Worm (Caenorhabditis elegans) whole organism, L1 larva: ENCODE measurements around the gene crb-3.
A peak's percentile ranks its signal among the peaks of the same experiment; 100 is the strongest.

Experiments used
- C04F5.9 ChIP-seq: sonication (generic microtip); optimal IDR thresholded peaks from 2 replicates; lab custom pipeline; 2016; ENCODE audit warnings: missing genetic modification characterization, missing compliant biosample characterization
- C16A3.4 ChIP-seq: fragments of 150-350 bp; optimal IDR thresholded peaks from 2 replicates; lab custom pipeline; 2014; ENCODE audit warnings: missing biosample characterization, missing genetic modification characterization
- Y116A8C.19 ChIP-seq: sonication (generic microtip); optimal IDR thresholded peaks from 2 replicates; lab custom pipeline; 2016; ENCODE audit warnings: missing compliant biosample characterization, missing genetic modification characterization, borderline replicate concordance
- blmp-1 ChIP-seq: fragments of 150-350 bp; optimal IDR thresholded peaks from 2 replicates; lab custom pipeline; 2014; ENCODE audit warnings: missing biosample characterization, missing genetic modification characterization
- ceh-88 ChIP-seq: fragments of 200-800 bp; sonication (Bioruptor generic); IDR thresholded peaks from 2 replicates; pipeline ENCODE4 v1.3.6; 2022; ENCODE audit warnings: missing genetic modification characterization, missing compliant biosample characterization
- dpl-1 ChIP-seq, 3 experiments: fragments of 150-350 bp in 2 of 3; sonication (generic microtip) in 1 of 3; optimal IDR thresholded peaks; 2 replicates each; lab custom pipeline; 2014 to 2017; ENCODE audit warnings: missing biosample characterization in 3 of 3, missing genetic modification characterization in 3 of 3, missing genetic modification reagents in 3 of 3
- dsc-1 ChIP-seq: sonication (generic microtip); optimal IDR thresholded peaks from 2 replicates; lab custom pipeline; 2016; ENCODE audit warnings: mild to moderate bottlenecking, missing genetic modification characterization, missing compliant biosample characterization
- efl-1 ChIP-seq, 4 experiments: fragments of 150-350 bp; optimal IDR thresholded peaks in 3 of 4; peaks in 1 of 4; 1 replicate in 1 of 4; 2 replicates in 3 of 4; lab custom pipeline; 2014; ENCODE audit warnings: missing biosample characterization in 2 of 4, missing genetic modification characterization in 2 of 4, missing genetic modification reagents in 2 of 4
- efl-3 ChIP-seq: fragments of 200-800 bp; sonication (Bioruptor generic); optimal IDR thresholded peaks from 2 replicates; lab custom pipeline; 2018; ENCODE audit warnings: mild to moderate bottlenecking, missing genetic modification characterization, missing compliant biosample characterization
- elt-3 ChIP-seq, 6 experiments: fragments of 150-350 bp in 1 of 6; sonication (generic microtip); optimal IDR thresholded peaks; 2 replicates each; lab custom pipeline; 2017 to 2018; ENCODE audit warnings: missing biosample characterization in 6 of 6, missing genetic modification characterization in 6 of 6, inconsistent platforms in 1 of 6
- fkh-4 ChIP-seq: sonication (generic microtip); optimal IDR thresholded peaks from 2 replicates; lab custom pipeline; 2016; ENCODE audit warnings: missing compliant biosample characterization, missing genetic modification characterization, borderline replicate concordance
- grh-1 ChIP-seq: fragments of 200-800 bp; sonication (Bioruptor generic); IDR thresholded peaks from 2 replicates; pipeline ENCODE4 v1.3.6; 2022; ENCODE audit warnings: missing genetic modification reagents, missing genetic modification characterization, missing compliant biosample characterization
- hlh-17 ChIP-seq: fragments of 200-800 bp; sonication (Bioruptor generic); optimal IDR thresholded peaks from 2 replicates; lab custom pipeline; 2018; ENCODE audit warnings: missing genetic modification characterization, mild to moderate bottlenecking, missing compliant biosample characterization, moderate library complexity, borderline replicate concordance
- irx-1 ChIP-seq: sonication (generic microtip); optimal IDR thresholded peaks from 2 replicates; lab custom pipeline; 2016; ENCODE audit warnings: missing genetic modification characterization, missing compliant biosample characterization
- isw-1 ChIP-seq: fragments of 200-800 bp; sonication (Bioruptor generic); IDR thresholded peaks from 2 replicates; pipeline ENCODE4 v1.3.6; 2022; ENCODE audit warnings: missing genetic modification characterization, missing compliant biosample characterization
- jun-1 ChIP-seq: fragments of 150-350 bp; optimal IDR thresholded peaks from 2 replicates; lab custom pipeline; 2014; ENCODE audit warnings: missing biosample characterization, missing genetic modification reagents, missing genetic modification characterization
- lin-14 ChIP-seq: fragments of 200-800 bp; sonication (Bioruptor generic); optimal IDR thresholded peaks from 2 replicates; lab custom pipeline; 2018; ENCODE audit warnings: mild to moderate bottlenecking, missing genetic modification characterization, moderate library complexity, missing compliant biosample characterization
- lin-35 ChIP-seq, 2 experiments: fragments of 150-350 bp; optimal IDR thresholded peaks; 2 replicates each; lab custom pipeline; 2014; ENCODE audit warnings: missing biosample characterization in 2 of 2, missing genetic modification characterization in 2 of 2, missing genetic modification reagents in 2 of 2
- lir-3 ChIP-seq: sonication (generic microtip); optimal IDR thresholded peaks from 2 replicates; lab custom pipeline; 2016; ENCODE audit warnings: mild to moderate bottlenecking, missing genetic modification characterization, moderate library complexity, missing compliant biosample characterization; ENCODE audit not compliant: poor library complexity
- lsy-2 ChIP-seq, 2 experiments: fragments of 150-350 bp; optimal IDR thresholded peaks; 2 replicates each; lab custom pipeline; 2014; ENCODE audit warnings: missing biosample characterization in 2 of 2, missing genetic modification characterization in 2 of 2
- mdl-1 ChIP-seq, 2 experiments: fragments of 150-350 bp; optimal IDR thresholded peaks; 2 replicates each; lab custom pipeline; 2014 to 2017; ENCODE audit warnings: missing biosample characterization in 2 of 2, missing genetic modification characterization in 2 of 2, inconsistent platforms in 1 of 2
- nhr-19 ChIP-seq: fragments of 200-800 bp; sonication (Bioruptor generic); conservative IDR thresholded peaks from 2 replicates; pipeline ENCODE4 v1.3.6; 2022; ENCODE audit warnings: missing genetic modification characterization, missing compliant biosample characterization
- nhr-20 ChIP-seq: sonication (generic microtip); optimal IDR thresholded peaks from 2 replicates; lab custom pipeline; 2016; ENCODE audit warnings: mild to moderate bottlenecking, missing genetic modification characterization, missing compliant biosample characterization
- nhr-47 ChIP-seq: sonication (generic microtip); optimal IDR thresholded peaks from 2 replicates; lab custom pipeline; 2016; ENCODE audit warnings: mild to moderate bottlenecking, missing genetic modification characterization, moderate library complexity, missing compliant biosample characterization
- nhr-71 ChIP-seq: sonication (generic microtip); optimal IDR thresholded peaks from 2 replicates; lab custom pipeline; 2016; ENCODE audit warnings: mild to moderate bottlenecking, missing genetic modification characterization, moderate library complexity, missing compliant biosample characterization
- nhr-77 ChIP-seq: fragments of 150-350 bp; optimal IDR thresholded peaks from 2 replicates; lab custom pipeline; 2014; ENCODE audit warnings: missing biosample characterization, missing genetic modification characterization
- nhr-85 ChIP-seq: sonication (generic microtip); peaks from one replicate; lab custom pipeline; 2016; ENCODE audit warnings: missing genetic modification characterization, inconsistent platforms, missing compliant biosample characterization
- pag-3 ChIP-seq: sonication (generic microtip); optimal IDR thresholded peaks from 2 replicates; lab custom pipeline; 2017; ENCODE audit warnings: missing genetic modification characterization, mild to moderate bottlenecking, missing compliant biosample characterization, antibody characterized with exemption, borderline replicate concordance; ENCODE audit not compliant: insufficient read depth
- pax-3 ChIP-seq: fragments of 200-800 bp; sonication (Bioruptor generic); optimal IDR thresholded peaks from 2 replicates; lab custom pipeline; 2018; ENCODE audit warnings: mild to moderate bottlenecking, missing genetic modification characterization, moderate library complexity, missing compliant biosample characterization
- skn-1 ChIP-seq: fragments of 150-350 bp; optimal IDR thresholded peaks from 2 replicates; lab custom pipeline; 2014; ENCODE audit warnings: missing biosample characterization, missing genetic modification characterization
- snu-23 ChIP-seq: sonication (generic microtip); optimal IDR thresholded peaks from 2 replicates; lab custom pipeline; 2016; ENCODE audit warnings: missing genetic modification characterization, missing compliant biosample characterization
- sox-4 ChIP-seq: sonication (generic microtip); optimal IDR thresholded peaks from 2 replicates; lab custom pipeline; 2016; ENCODE audit warnings: missing genetic modification characterization, missing compliant biosample characterization
- sup-37 ChIP-seq: fragments of 200-800 bp; sonication (Bioruptor generic); optimal IDR thresholded peaks from 2 replicates; lab custom pipeline; 2018; ENCODE audit warnings: mild to moderate bottlenecking, missing genetic modification characterization, missing compliant biosample characterization
- unc-30 ChIP-seq: sonication (generic microtip); optimal IDR thresholded peaks from 2 replicates; lab custom pipeline; 2017; ENCODE audit warnings: missing biosample characterization, missing genetic modification characterization
- vab-15 ChIP-seq: sonication (generic microtip); optimal IDR thresholded peaks from 2 replicates; lab custom pipeline; 2017; ENCODE audit warnings: missing genotype, mild to moderate bottlenecking, missing genetic modification characterization, missing compliant biosample characterization
- xbp-1 ChIP-seq: sonication (generic microtip); optimal IDR thresholded peaks from 2 replicates; lab custom pipeline; 2016; ENCODE audit warnings: missing genetic modification characterization, missing compliant biosample characterization
- zip-4 ChIP-seq: fragments of 200-800 bp; sonication (Bioruptor generic); optimal IDR thresholded peaks from 2 replicates; lab custom pipeline; 2018; ENCODE audit warnings: mild to moderate bottlenecking, missing genetic modification characterization, moderate library complexity, missing compliant biosample characterization

crb-3 gene

DNA sequence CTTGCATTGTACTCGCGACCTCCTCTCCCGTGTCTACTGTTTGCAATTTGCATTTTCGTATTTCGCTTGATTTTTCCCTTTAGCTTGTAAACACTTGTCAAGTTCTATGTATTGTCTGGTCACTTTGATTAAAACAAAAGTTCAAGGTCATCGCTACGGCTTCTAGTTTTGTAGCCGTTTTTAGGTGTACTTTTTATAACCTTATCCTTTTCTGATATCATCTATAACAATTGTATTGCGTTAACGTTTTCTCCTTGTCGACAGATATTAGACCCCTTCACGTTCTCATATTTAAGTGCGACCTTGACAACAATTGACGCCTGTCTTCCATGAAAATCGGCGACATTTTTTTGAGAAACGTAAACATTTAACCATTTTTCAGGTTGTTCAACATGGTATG is 43.1 kb downstream of the crb-3 start:
- TF ChIP-seq snu-23, result peak; percentile 9
- TF ChIP-seq nhr-20 (tag; lab: Kevin White, UChicago), result peak; percentile 23
- 0 out of 2 replicates have a peak, but pooled peaks have one; percentile 19 for TF ChIP-seq nhr-19
- TF ChIP-seq nhr-85 (tag; lab: Kevin White, UChicago), result peak; percentile 90
- peak; percentile 46 for TF ChIP-seq lin-14 (GFP tag; lab: Kevin White, UChicago)
- peak in 4 of 6 experiments; percentile 28 to 63 (median 59) for TF ChIP-seq elt-3 (tag; optimal IDR thresholded peaks at IDR 0.05; lab: Kevin White, UChicago)
- no peak for TF ChIP-seq nhr-77 (tag; lab: Kevin White, UChicago)
- no peak for TF ChIP-seq C16A3.4 (tag; lab: Kevin White, UChicago)
- TF ChIP-seq blmp-1 (tag; lab: Kevin White, UChicago), result peak; percentile 14
- TF ChIP-seq C04F5.9 (tag; lab: Kevin White, UChicago), result no peak
- TF ChIP-seq nhr-71, result peak; percentile 45
- TF ChIP-seq, all 84 proteins: peak for 8

DNA sequence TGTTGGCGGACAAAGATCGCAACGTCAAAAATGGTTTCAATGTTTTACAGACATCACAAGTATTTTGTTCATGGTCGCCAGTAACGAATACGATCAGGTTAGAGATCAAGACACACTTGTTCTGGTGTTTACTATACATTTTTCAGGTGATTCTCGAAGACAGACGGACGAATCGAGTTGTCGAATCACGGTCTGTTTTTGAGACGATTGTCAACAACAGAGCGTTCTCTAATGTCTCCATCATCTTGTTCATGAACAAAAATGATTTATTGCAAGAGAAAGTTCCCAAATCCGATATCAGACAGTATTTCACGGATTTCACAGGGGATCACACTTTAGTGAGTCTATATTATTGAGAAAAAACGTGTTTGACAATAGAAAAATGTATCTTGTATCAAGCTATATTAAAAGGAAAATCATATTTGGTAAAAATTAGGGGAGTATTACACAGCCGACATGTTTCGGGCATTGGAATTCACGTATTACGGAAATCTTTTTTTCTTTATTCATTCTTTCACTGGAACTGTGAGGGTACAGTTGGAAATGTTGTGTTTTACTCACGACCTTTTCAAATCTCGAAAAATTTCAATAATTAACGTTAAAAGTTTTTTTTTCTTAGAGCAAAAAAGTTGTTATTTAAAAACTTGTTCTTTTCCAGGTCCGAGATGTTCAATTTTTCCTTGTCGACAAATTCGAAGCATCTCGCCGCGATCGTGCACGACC is 44.7 kb downstream of the crb-3 start:
- TF ChIP-seq zip-4 (GFP tag; lab: Kevin White, UChicago) (no peak), nhr-19 (peak; percentile 27; the same call in 1 of the 2 replicates), nhr-20 (tag; lab: Kevin White, UChicago) (peak; percentile 64), ceh-88 (GFP tag; lab: Robert Waterston, UW) (no peak), blmp-1 (tag; lab: Kevin White, UChicago) (peak; percentile 71), Y116A8C.19 (tag; lab: Kevin White, UChicago) (no peak), mdl-1 (tag; optimal IDR thresholded peaks at IDR 0.05; lab: Kevin White, UChicago) (peak in 1 of 2 experiments; percentile 10), nhr-47 (tag; lab: Kevin White, UChicago) (no peak), lin-14 (GFP tag; lab: Kevin White, UChicago) (no peak), skn-1 (tag; lab: Kevin White, UChicago) (no peak), elt-3 (tag; optimal IDR thresholded peaks at IDR 0.05; lab: Kevin White, UChicago) (peak in 2 of 6 experiments; percentile 6 to 71), fkh-4 (no peak), efl-3 (no peak), efl-1 (optimal IDR thresholded peaks at IDR 0.05; lab: Kevin White, UChicago) (no peak), efl-1 (GFP tag; optimal IDR thresholded peaks at IDR 0.05 in 1 of 2; lab: Kevin White, UChicago) (peak in 1 of 2 experiments; percentile 74), lsy-2 (tag; optimal IDR thresholded peaks at IDR 0.05; lab: Kevin White, UChicago) (no peak), snu-23 (peak; percentile 47), nhr-71 (peak; percentile 83), lir-3 (tag; lab: Kevin White, UChicago) (no peak), nhr-85 (tag; lab: Kevin White, UChicago) (peak; percentile 91), irx-1 (tag; lab: Kevin White, UChicago) (no peak), lin-35 (GFP tag; optimal IDR thresholded peaks at IDR 0.05; lab: Kevin White, UChicago) (peak in 1 of 2 experiments; percentile 51), xbp-1 (tag; lab: Kevin White, UChicago) (no peak), sox-4 (no peak)

DNA sequence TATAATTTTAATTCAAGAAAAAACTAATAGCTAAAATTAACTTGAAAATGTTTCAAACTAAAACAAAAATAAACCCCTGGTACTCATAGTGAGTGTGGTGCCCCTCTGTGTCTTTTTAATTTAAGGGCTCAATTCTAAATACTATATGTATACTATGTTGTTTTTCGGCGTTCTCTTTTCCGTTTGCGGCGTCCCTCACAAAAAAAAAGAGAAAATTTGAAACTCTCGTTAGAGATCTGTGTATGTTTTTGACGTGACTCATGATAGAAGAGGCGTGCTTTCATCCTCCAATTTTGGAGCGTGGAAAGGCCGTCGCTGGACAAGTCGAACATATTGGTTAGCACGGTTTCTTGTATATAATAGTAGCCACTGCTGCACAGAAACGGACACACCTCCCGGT is 47.9 kb downstream of the crb-3 start, which contains the start of gene pes-8:
pes-8 (plus strand) TSS at position 301 of the 400 bp plus-strand sequence.
- TF ChIP-seq irx-1 (tag; lab: Kevin White, UChicago), result no peak
- TF ChIP-seq unc-30 (tag; lab: Kevin White, UChicago), result no peak
- TF ChIP-seq grh-1 (GFP tag; lab: Robert Waterston, UW), result no peak
- TF ChIP-seq C16A3.4 (tag; lab: Kevin White, UChicago), result no peak
- TF ChIP-seq dsc-1 (tag; lab: Kevin White, UChicago), result no peak
- TF ChIP-seq blmp-1 (tag; lab: Kevin White, UChicago), result no peak
- no peak for TF ChIP-seq nhr-47 (tag; lab: Kevin White, UChicago)
- no peak for TF ChIP-seq nhr-71
- no peak for TF ChIP-seq fkh-4
- no peak for TF ChIP-seq hlh-17 (GFP tag; lab: Kevin White, UChicago)
- TF ChIP-seq sox-4, result no peak
- no peak for TF ChIP-seq jun-1 (tag; lab: Kevin White, UChicago)

DNA sequence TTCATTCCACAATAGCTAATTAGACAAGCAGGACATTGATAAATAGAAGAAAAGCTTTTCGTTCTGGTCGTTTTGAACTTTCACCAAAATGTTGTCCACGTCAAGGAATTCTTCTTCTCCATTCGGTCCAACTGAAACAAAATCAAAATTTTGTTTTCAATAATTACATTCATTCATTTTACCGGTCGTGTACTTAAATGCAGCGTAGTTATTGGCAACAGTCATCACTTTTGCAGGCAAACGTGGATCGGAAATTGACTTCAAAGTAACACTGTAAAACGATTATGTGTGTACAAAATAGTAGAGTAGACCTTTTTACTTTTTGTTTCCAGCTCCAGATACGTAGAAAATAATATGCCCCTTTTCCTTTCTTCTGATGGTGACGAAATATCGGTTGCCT is 52.4 kb downstream of the crb-3 start:
- no peak for TF ChIP-seq pag-3 (tag; lab: Kevin White, UChicago)
- TF ChIP-seq sup-37 (GFP tag; lab: Kevin White, UChicago), result no peak
- no peak for TF ChIP-seq vab-15 (tag; lab: Kevin White, UChicago)
- TF ChIP-seq nhr-85 (tag; lab: Kevin White, UChicago), result no peak
- TF ChIP-seq pax-3 (tag; lab: Kevin White, UChicago), result no peak
- no peak for TF ChIP-seq skn-1 (tag; lab: Kevin White, UChicago)
- no peak for TF ChIP-seq isw-1 (GFP tag; lab: Robert Waterston, UW)
- no peak for TF ChIP-seq dpl-1 (GFP tag; optimal IDR thresholded peaks at IDR 0.05; lab: Kevin White, UChicago)
- TF ChIP-seq grh-1 (GFP tag; lab: Robert Waterston, UW), result no peak
